Worm (Caenorhabditis elegans): Measurements from ENCODE around the gene str-165.

str-165 gene

DNA sequence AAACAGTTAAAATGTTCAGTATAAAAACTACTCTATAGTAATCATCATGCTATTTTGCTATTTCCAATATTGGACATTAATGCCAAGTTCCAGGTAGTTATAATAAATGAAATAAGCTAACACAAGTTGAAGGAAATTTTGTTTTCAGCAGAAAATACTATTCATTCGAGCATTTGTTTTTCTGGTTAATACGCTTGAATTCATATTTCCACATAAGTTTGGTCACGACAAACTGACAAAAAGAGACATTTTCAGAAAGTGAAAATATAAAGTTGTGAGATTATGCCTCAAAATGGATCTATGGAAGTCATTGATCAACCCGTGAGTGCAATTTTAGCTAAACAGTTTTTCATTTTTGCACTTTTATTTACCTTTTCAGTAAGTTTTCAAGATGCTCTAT lies 14.2 kb downstream of the str-165 start, which contains the start of gene srx-131:
Gene srx-131 (plus strand): TSS at position 301 of the 400 bp plus-strand sequence.
- TF ChIP-seq akir-1 (GFP tag; optimal IDR thresholded peaks at IDR 0.05) (no peak), ccch-3 (GFP tag; optimal IDR thresholded peaks at IDR 0.05) (no peak), somi-1 (GFP tag; optimal IDR thresholded peaks at IDR 0.05) (no peak), egl-44 (GFP tag; IDR thresholded peaks at IDR 0.05) (no peak), hrde-1 (tag; optimal IDR thresholded peaks at IDR 0.05; ENCODE audit: borderline replicate concordance) (no peak), snpc-1.1 (tag; optimal IDR thresholded peaks at IDR 0.05; ENCODE audit: insufficient read depth) (no peak), nhr-120 (GFP tag; IDR thresholded peaks at IDR 0.05) (no peak), Y67H2A.10 (GFP tag; conservative IDR thresholded peaks at IDR 0.05) (no peak), hmg-20 (GFP tag; IDR thresholded peaks at IDR 0.05) (no peak), nhr-80 (tag; optimal IDR thresholded peaks at IDR 0.05) (no peak), lsl-1 (GFP tag; optimal IDR thresholded peaks at IDR 0.05) (no peak)

DNA sequence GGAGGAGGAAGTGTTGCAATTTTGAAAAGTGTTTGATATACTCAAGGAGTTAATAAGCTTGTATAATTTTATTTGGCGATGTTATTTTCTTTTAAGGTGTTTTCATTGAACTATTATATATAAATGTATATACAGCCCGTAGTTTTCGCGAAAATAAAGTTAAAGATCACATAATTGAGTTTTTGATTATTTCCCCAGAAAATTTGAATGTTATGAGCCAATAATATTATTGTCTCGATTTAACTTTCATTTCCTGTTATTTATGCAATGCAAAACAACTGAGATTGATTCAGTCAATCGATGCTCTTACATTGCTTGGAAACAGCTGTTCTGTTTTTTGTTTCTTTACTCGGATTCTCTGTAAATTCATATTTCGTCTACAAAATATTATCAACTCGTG lies 17.5 kb downstream of the str-165 start, which contains the start of gene srx-133:
Gene srx-133 (plus strand): TSS at position 301 of the 400 bp plus-strand sequence.
- TF ChIP-seq ztf-28 (GFP tag; IDR thresholded peaks at IDR 0.05): no peak

DNA sequence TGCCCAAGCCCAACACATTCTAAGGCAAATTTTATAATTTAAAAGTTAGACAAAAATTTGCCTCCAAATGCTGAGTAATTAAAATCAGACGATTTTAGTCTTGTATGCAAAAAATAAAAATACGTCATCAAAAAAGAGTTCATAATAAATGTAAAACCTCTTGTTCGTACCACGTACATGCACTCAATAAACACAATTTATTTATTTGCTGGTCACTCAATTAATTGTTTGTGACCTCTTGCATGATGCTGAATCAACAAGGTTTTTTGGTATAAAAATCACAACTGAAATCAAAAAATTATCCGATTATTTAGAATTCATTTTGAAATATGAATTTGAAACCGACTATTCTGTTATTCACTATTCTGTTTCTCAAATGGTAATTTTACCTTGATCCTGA lies 19.3 kb downstream of the str-165 start, which contains the start of gene hpx-2:
Gene hpx-2 (plus strand): TSS at position 301 of the 400 bp plus-strand sequence.
- TF ChIP-seq F49E8.2 (tag; optimal IDR thresholded peaks at IDR 0.05; ENCODE audit: insufficient read depth): no peak
- no peak for TF ChIP-seq T07F8.4 (tag; optimal IDR thresholded peaks at IDR 0.05)
- TF ChIP-seq mel-28 (tag; optimal IDR thresholded peaks at IDR 0.05; ENCODE audit: borderline replicate concordance): no peak
- no peak for TF ChIP-seq snpc-3.4 (tag; optimal IDR thresholded peaks at IDR 0.05)
- no peak for TF ChIP-seq athp-1 (tag; optimal IDR thresholded peaks at IDR 0.05)
- TF ChIP-seq mes-4 (tag; optimal IDR thresholded peaks at IDR 0.05): no peak
- TF ChIP-seq lsl-1 (GFP tag; optimal IDR thresholded peaks at IDR 0.05): no peak
- no peak for TF ChIP-seq chd-7 (tag; optimal IDR thresholded peaks at IDR 0.05)

DNA sequence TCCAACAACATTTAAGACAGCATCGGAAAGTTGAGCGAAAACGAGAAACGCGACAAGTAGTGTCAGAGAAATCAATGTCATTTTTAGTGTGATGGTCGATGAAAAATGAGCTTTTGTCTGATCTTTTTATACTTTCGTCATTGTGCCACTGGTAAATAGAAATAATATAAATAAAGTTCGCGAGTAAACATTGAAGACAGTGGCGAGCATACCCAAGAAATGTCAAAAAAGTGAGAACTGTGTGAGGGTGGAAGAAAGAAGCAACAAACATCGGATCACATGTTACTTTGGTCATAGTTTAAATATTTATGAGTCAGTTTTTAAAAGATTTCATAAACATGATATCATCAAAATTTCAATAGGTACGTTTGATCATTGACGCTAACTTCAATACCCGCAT lies 23.4 kb downstream of the str-165 start, which contains the start of gene ttr-21:
Gene ttr-21 (minus strand): TSS at position 100 of the 400 bp plus-strand sequence.
- TF ChIP-seq attf-5 (GFP tag; optimal IDR thresholded peaks at IDR 0.05): no peak
- TF ChIP-seq mxl-1 (tag; optimal IDR thresholded peaks at IDR 0.05): no peak
- no peak for TF ChIP-seq zim-3 (tag; optimal IDR thresholded peaks at IDR 0.05)
- TF ChIP-seq hmg-1.2 (GFP tag; IDR thresholded peaks at IDR 0.05): no peak
- no peak for TF ChIP-seq egl-44 (GFP tag; IDR thresholded peaks at IDR 0.05)
- no peak for TF ChIP-seq pha-4 (tag; optimal IDR thresholded peaks at IDR 0.05)
- TF ChIP-seq akir-1 (GFP tag; optimal IDR thresholded peaks at IDR 0.05): no peak
- no peak for TF ChIP-seq xnd-1 (tag; optimal IDR thresholded peaks at IDR 0.05)
- TF ChIP-seq snpc-1.3 (tag; optimal IDR thresholded peaks at IDR 0.05; ENCODE audit: insufficient read depth): no peak
- TF ChIP-seq lin-54 (GFP tag; optimal IDR thresholded peaks at IDR 0.05): no peak
- no peak for TF ChIP-seq rpc-1 (optimal IDR thresholded peaks at IDR 0.05)
- TF ChIP-seq rpc-1 (tag; optimal IDR thresholded peaks at IDR 0.05): no peak
- TF ChIP-seq hsf-1 (GFP tag; IDR thresholded peaks at IDR 0.05): no peak
- no peak for TF ChIP-seq sea-2 (GFP tag; IDR thresholded peaks at IDR 0.05)
- TF ChIP-seq C17E4.6 (GFP tag; IDR thresholded peaks at IDR 0.05): no peak
- TF ChIP-seq hrde-1 (tag; optimal IDR thresholded peaks at IDR 0.05; ENCODE audit: borderline replicate concordance): no peak

DNA sequence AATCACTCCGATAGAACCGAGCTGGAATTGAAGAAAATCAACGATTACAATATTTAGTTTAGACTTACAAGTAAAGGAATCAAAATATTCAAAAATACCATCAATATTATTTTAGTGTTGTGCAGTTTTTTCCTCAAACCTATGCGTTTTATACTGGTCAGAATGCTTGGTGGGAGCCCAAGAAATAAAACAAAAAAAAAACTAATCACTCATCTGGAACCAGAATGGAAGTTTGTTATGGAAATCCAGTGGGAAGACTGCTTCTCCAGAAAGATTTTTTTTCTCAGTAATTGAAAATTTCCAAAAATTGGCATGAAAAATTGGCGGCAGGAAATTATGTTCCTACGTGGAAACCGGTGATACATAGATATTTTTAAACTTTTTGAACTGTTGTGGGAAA lies 25.5 kb downstream of the str-165 start, which contains the start of gene srx-134:
Gene srx-134 (minus strand): TSS at position 101 of the 400 bp plus-strand sequence.
- no peak for TF ChIP-seq nhr-120 (GFP tag; IDR thresholded peaks at IDR 0.05)
